Worm (Caenorhabditis elegans) whole organism, early embryonic: ENCODE measurements around the gene R05D8.9.
A peak's percentile ranks its signal among the peaks of the same experiment; 100 is the strongest.

Experiments used
- B0310.2 ChIP-seq: sonication (generic microtip); optimal IDR thresholded peaks from 2 replicates; lab custom pipeline; 2016; ENCODE audit warnings: mild to moderate bottlenecking, missing genetic modification characterization, missing compliant biosample characterization
- F13C5.2 ChIP-seq: sonication (generic microtip); optimal IDR thresholded peaks from 2 replicates; lab custom pipeline; 2017; ENCODE audit warnings: mild to moderate bottlenecking, missing genetic modification characterization, inconsistent platforms, missing compliant biosample characterization
- aly-1 ChIP-seq: sonication (generic microtip); optimal IDR thresholded peaks from 2 replicates; lab custom pipeline; 2016; ENCODE audit warnings: missing genetic modification characterization, missing compliant biosample characterization
- ama-1 ChIP-seq: fragments of 150-350 bp; optimal IDR thresholded peaks from 2 replicates; lab custom pipeline; 2014
- ceh-13 ChIP-seq: fragments of 200-800 bp; sonication (Bioruptor generic); optimal IDR thresholded peaks from 2 replicates; lab custom pipeline; 2018; ENCODE audit warnings: mild to moderate bottlenecking, missing genetic modification characterization, missing compliant biosample characterization
- ceh-36 ChIP-seq: sonication (generic microtip); optimal IDR thresholded peaks from 2 replicates; lab custom pipeline; 2016; ENCODE audit warnings: missing genetic modification characterization, inconsistent platforms, missing compliant biosample characterization
- ets-7 ChIP-seq: sonication (generic microtip); optimal IDR thresholded peaks from 2 replicates; lab custom pipeline; 2016; ENCODE audit warnings: missing genotype, missing genetic modification characterization, missing compliant biosample characterization
- flt-1 ChIP-seq: fragments of 200-800 bp; sonication (Bioruptor generic); IDR thresholded peaks from 2 replicates; pipeline ENCODE4 v1.3.6; 2022; ENCODE audit warnings: missing genetic modification characterization, missing compliant biosample characterization
- hmbx-1 ChIP-seq: sonication (generic microtip); optimal IDR thresholded peaks from 2 replicates; lab custom pipeline; 2016; ENCODE audit warnings: mild to moderate bottlenecking, missing genetic modification characterization, missing compliant biosample characterization
- hmg-4 ChIP-seq: fragments of 200-800 bp; sonication (Bioruptor generic); optimal IDR thresholded peaks from 2 replicates; lab custom pipeline; 2018; ENCODE audit warnings: mild to moderate bottlenecking, missing genetic modification characterization, missing compliant biosample characterization
- hnd-1 ChIP-seq: sonication (generic microtip); optimal IDR thresholded peaks from 2 replicates; lab custom pipeline; 2016; ENCODE audit warnings: missing genetic modification characterization, missing compliant biosample characterization
- pes-1 ChIP-seq: fragments of 200-800 bp; sonication (Bioruptor generic); IDR thresholded peaks from 2 replicates; pipeline ENCODE4 v1.3.6; 2022; ENCODE audit warnings: missing genetic modification reagents, missing genetic modification characterization, missing compliant biosample characterization
- scrt-1 ChIP-seq: fragments of 200-800 bp; sonication (Bioruptor generic); IDR thresholded peaks from 2 replicates; pipeline ENCODE4 v1.3.6; 2022; ENCODE audit warnings: missing genetic modification characterization, missing compliant biosample characterization
- sea-1 ChIP-seq: fragments of 200-800 bp; sonication (Bioruptor generic); conservative IDR thresholded peaks from 2 replicates; pipeline ENCODE4 v1.3.6; 2022; ENCODE audit warnings: missing genetic modification characterization, missing compliant biosample characterization
- tbx-11 ChIP-seq: fragments of 200-800 bp; sonication (Bioruptor generic); IDR thresholded peaks from 2 replicates; pipeline ENCODE4 v1.3.6; 2022; ENCODE audit warnings: missing genetic modification characterization, missing compliant biosample characterization
- tbx-37 ChIP-seq: fragments of 200-800 bp; sonication (Bioruptor generic); conservative IDR thresholded peaks from 2 replicates; pipeline ENCODE4 v1.3.6; 2022; ENCODE audit warnings: missing genetic modification reagents, missing genetic modification characterization, missing compliant biosample characterization
- tra-4 ChIP-seq: sonication (generic microtip); optimal IDR thresholded peaks from 2 replicates; lab custom pipeline; 2017; ENCODE audit warnings: missing genetic modification characterization, missing compliant biosample characterization

R05D8.9 gene

ce11 chrV:2720763-2721162 lies 46.6 kb downstream of the R05D8.9 start, which contains the start of gene srt-27:
Gene srt-27, minus strand, starts transcription at chrV:2720863.
- TF ChIP-seq sea-1 (GFP tag; lab: Robert Waterston, UW) (no peak), hmg-4 (no peak), B0310.2 (tag; lab: Kevin White, UChicago) (no peak), hmbx-1 (tag; lab: Kevin White, UChicago) (no peak), tra-4 (tag; lab: Kevin White, UChicago) (no peak), hnd-1 (tag; lab: Kevin White, UChicago) (no peak), ets-7 (tag; lab: Kevin White, UChicago) (no peak), ceh-13 (GFP tag; lab: Kevin White, UChicago) (no peak), aly-1 (no peak), tbx-11 (no peak), ceh-36 (no peak), pes-1 (no peak), F13C5.2 (tag; lab: Kevin White, UChicago) (no peak), scrt-1 (GFP tag; lab: Robert Waterston, UW) (no peak), flt-1 (GFP tag; lab: Robert Waterston, UW) (no peak), tbx-37 (GFP tag; lab: Robert Waterston, UW) (no peak), ama-1 (no peak)

DNA sequence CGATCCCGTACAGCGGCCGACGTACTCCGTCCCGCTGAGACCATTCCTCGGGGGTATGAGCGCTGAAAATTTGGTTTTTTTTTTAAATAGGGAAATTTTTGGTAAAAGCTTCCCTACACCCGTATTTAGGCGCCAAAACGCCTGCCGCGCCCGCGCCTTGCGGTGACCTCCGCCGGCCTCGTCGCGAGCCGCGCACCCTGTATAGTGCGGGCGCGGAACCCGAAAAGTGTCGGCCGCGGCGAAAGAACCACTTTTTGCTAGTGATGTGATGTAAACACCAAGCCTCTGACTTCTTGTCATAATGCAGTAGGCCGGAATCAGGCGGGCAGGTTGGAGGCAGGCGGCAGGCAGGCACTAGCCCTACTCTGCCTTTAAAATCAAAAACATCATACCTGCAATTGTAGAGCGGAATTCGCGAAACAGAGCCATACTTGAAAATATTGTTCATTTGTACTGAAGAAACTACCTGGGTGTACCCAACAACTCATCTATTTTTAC lies 48.6 kb downstream of the R05D8.9 start, which contains the start of gene srt-29:
Gene srt-29, minus strand, starts transcription at position 448 of the 498 bp plus-strand sequence.
- TF ChIP-seq scrt-1 (GFP tag; lab: Robert Waterston, UW), result no peak
- no peak for TF ChIP-seq tra-4 (tag; lab: Kevin White, UChicago)
- no peak for TF ChIP-seq B0310.2 (tag; lab: Kevin White, UChicago)
- no peak for TF ChIP-seq hmbx-1 (tag; lab: Kevin White, UChicago)
- no peak for TF ChIP-seq F13C5.2 (tag; lab: Kevin White, UChicago)
- no peak for TF ChIP-seq ama-1
- TF ChIP-seq ceh-13 (GFP tag; lab: Kevin White, UChicago), result no peak
- TF ChIP-seq aly-1, result no peak
- no peak for TF ChIP-seq ets-7 (tag; lab: Kevin White, UChicago)
- TF ChIP-seq pes-1, result no peak
- TF ChIP-seq ceh-36, result no peak
- TF ChIP-seq tbx-11, result no peak
- no peak for TF ChIP-seq tbx-37 (GFP tag; lab: Robert Waterston, UW)
- no peak for TF ChIP-seq hnd-1 (tag; lab: Kevin White, UChicago)
- TF ChIP-seq hmg-4, result no peak
- TF ChIP-seq sea-1 (GFP tag; lab: Robert Waterston, UW), result no peak
- no peak for TF ChIP-seq flt-1 (GFP tag; lab: Robert Waterston, UW)

- TF ChIP-seq F13C5.2 (tag; lab: Kevin White, UChicago) (no peak), sea-1 (GFP tag; lab: Robert Waterston, UW) (0 out of 2 replicates have a peak, but pooled peaks have one; percentile 32)
Measured at ce11 chrV:2716933-2717332, 50.4 kb downstream of the R05D8.9 start.
